Fruit fly (Drosophila melanogaster): ENCODE measurements around the gene CG11674.

dm6 chrX:14175663-14176062 is 50.0 kb downstream of the CG11674 start:
- TF ChIP-seq gl (tag; optimal IDR thresholded peaks at IDR 0.05) (no peak), CG15710 (tag; optimal IDR thresholded peaks at IDR 0.05) (no peak)
